ENCODE assay signal across 4 worm cellular contexts in genomic region chrX:1338906-1339673, ce11.
TF ChIP-seq lines count a peak whose summit lies in the region.

No protein-coding gene starts in this region.

TF ChIP-seq in whole organism, L1 larva, 84 proteins besides CTCF, POLR2A, EP300 and RAD21 (continued from another document):
- TF ChIP-seq snu-23 (GFP tag; optimal IDR thresholded peaks at IDR 0.05; lab: Kevin White, UChicago), result peak; percentile 67
- no peak for TF ChIP-seq grh-1 (GFP tag; IDR thresholded peaks at IDR 0.05; lab: Robert Waterston, UW)
- no peak for TF ChIP-seq fos-1 (tag; optimal IDR thresholded peaks at IDR 0.05; lab: Kevin White, UChicago)
- TF ChIP-seq C16A3.4 (tag; optimal IDR thresholded peaks at IDR 0.05; lab: Kevin White, UChicago), result peak; percentile 19
- peak; percentile 13 for TF ChIP-seq nhr-71 (tag; optimal IDR thresholded peaks at IDR 0.05; lab: Kevin White, UChicago)
- TF ChIP-seq pag-3 (tag; optimal IDR thresholded peaks at IDR 0.05; lab: Kevin White, UChicago; ENCODE audit: borderline replicate concordance, insufficient read depth), result no peak
- TF ChIP-seq nhr-90 (tag; optimal IDR thresholded peaks at IDR 0.05; lab: Kevin White, UChicago; ENCODE audit: poor library complexity), result peak; percentile 51
- TF ChIP-seq nhr-76 (tag; optimal IDR thresholded peaks at IDR 0.05; lab: Kevin White, UChicago), result no peak
- TF ChIP-seq lsy-2 (tag; optimal IDR thresholded peaks at IDR 0.05; lab: Kevin White, UChicago), result peak in 1 of 2 experiments; percentile 27
- peak; percentile 61 for TF ChIP-seq skn-1 (tag; optimal IDR thresholded peaks at IDR 0.05; lab: Kevin White, UChicago)
- TF ChIP-seq dsc-1 (tag; optimal IDR thresholded peaks at IDR 0.05; lab: Kevin White, UChicago), result peak; percentile 50
- no peak for TF ChIP-seq snpc-4 (tag; optimal IDR thresholded peaks at IDR 0.05; lab: Kevin White, UChicago)
- TF ChIP-seq fkh-8 (tag; optimal IDR thresholded peaks at IDR 0.05; lab: Kevin White, UChicago), result no peak
- peak; percentile 20 for TF ChIP-seq mep-1 (tag; optimal IDR thresholded peaks at IDR 0.05; lab: Kevin White, UChicago)
- no peak for TF ChIP-seq ztf-4 (tag; optimal IDR thresholded peaks at IDR 0.05; lab: Kevin White, UChicago)

TF ChIP-seq in whole organism, L2 larva, 48 proteins besides CTCF, POLR2A, EP300 and RAD21 (continued from another document):
- TF ChIP-seq nhr-23 (tag; optimal IDR thresholded peaks at IDR 0.05; lab: Kevin White, UChicago) (no peak), zag-1 (tag; optimal IDR thresholded peaks at IDR 0.05; lab: Kevin White, UChicago) (no peak), elt-3 (tag; optimal IDR thresholded peaks at IDR 0.05; lab: Kevin White, UChicago) (no peak), gmeb-1 (tag; optimal IDR thresholded peaks at IDR 0.05; lab: Kevin White, UChicago) (peak; percentile 27), nhr-129 (tag; optimal IDR thresholded peaks at IDR 0.05; lab: Kevin White, UChicago) (peak; percentile 17), skn-1 (tag; optimal IDR thresholded peaks at IDR 0.05; lab: Kevin White, UChicago) (no peak), fos-1 (tag; optimal IDR thresholded peaks at IDR 0.05; lab: Kevin White, UChicago) (no peak), C34F6.9 (tag; optimal IDR thresholded peaks at IDR 0.05; lab: Kevin White, UChicago) (peak; percentile 38)

TF ChIP-seq in whole organism, L3 larva, 47 proteins besides CTCF, POLR2A, EP300 and RAD21 (continued from another document):
- no peak for TF ChIP-seq snpc-4 (tag; optimal IDR thresholded peaks at IDR 0.05; lab: Kevin White, UChicago)
- TF ChIP-seq fos-1 (tag; optimal IDR thresholded peaks at IDR 0.05; lab: Kevin White, UChicago), result no peak
- peak; percentile 52 for TF ChIP-seq nhr-43 (tag; optimal IDR thresholded peaks at IDR 0.05; lab: Kevin White, UChicago; ENCODE audit: poor library complexity, severe bottlenecking)
- no peak for TF ChIP-seq daf-12 (tag; optimal IDR thresholded peaks at IDR 0.05; lab: Kevin White, UChicago)
- no peak for TF ChIP-seq fkh-2 (tag; optimal IDR thresholded peaks at IDR 0.05; lab: Kevin White, UChicago)
- peak; percentile 45 for TF ChIP-seq nhr-25 (tag; optimal IDR thresholded peaks at IDR 0.05; lab: Kevin White, UChicago)

TF ChIP-seq in whole organism, L4 larva, 104 proteins besides CTCF, POLR2A, EP300 and RAD21 (continued from another document):
- TF ChIP-seq madf-5 (GFP tag; IDR thresholded peaks at IDR 0.05; lab: Robert Waterston, UW), result no peak
- TF ChIP-seq nhr-41 (GFP tag; IDR thresholded peaks at IDR 0.05; lab: Robert Waterston, UW), result no peak
- TF ChIP-seq F26F4.8 (GFP tag; conservative IDR thresholded peaks at IDR 0.05; lab: Robert Waterston, UW), result no peak
- TF ChIP-seq attf-4 (tag; optimal IDR thresholded peaks at IDR 0.05; lab: Kevin White, UChicago), result no peak
- TF ChIP-seq zip-11 (GFP tag; IDR thresholded peaks at IDR 0.05; lab: Robert Waterston, UW), result no peak
- no peak for TF ChIP-seq nhr-76 (tag; optimal IDR thresholded peaks at IDR 0.05; lab: Kevin White, UChicago)
- 0 out of 2 replicates have a peak, but pooled peaks have one; percentile 11 for TF ChIP-seq lin-38 (GFP tag; IDR thresholded peaks at IDR 0.05; lab: Robert Waterston, UW)
- TF ChIP-seq nhr-11 (tag; optimal IDR thresholded peaks at IDR 0.05; lab: Kevin White, UChicago), result no peak
- no peak for TF ChIP-seq ztf-11 (tag; optimal IDR thresholded peaks at IDR 0.05; lab: Kevin White, UChicago)
- TF ChIP-seq unc-39 (tag; optimal IDR thresholded peaks at IDR 0.05; lab: Kevin White, UChicago), result no peak
- TF ChIP-seq T26A8.4 (GFP tag; IDR thresholded peaks at IDR 0.05; lab: Robert Waterston, UW), result 0 out of 2 replicates have a peak, but pooled peaks have one; percentile 26
- peak; percentile 19 for TF ChIP-seq dve-1 (tag; optimal IDR thresholded peaks at IDR 0.05; lab: Kevin White, UChicago; ENCODE audit: insufficient read depth)
- TF ChIP-seq nhr-77 (tag; optimal IDR thresholded peaks at IDR 0.05; lab: Kevin White, UChicago), result no peak
- TF ChIP-seq fkh-10 (GFP tag; optimal IDR thresholded peaks at IDR 0.05; lab: Kevin White, UChicago), result no peak
- no peak for TF ChIP-seq madf-9 (GFP tag; conservative IDR thresholded peaks at IDR 0.05; lab: Robert Waterston, UW)
- no peak for TF ChIP-seq egl-43 (GFP tag; IDR thresholded peaks at IDR 0.05; lab: Robert Waterston, UW)
- TF ChIP-seq zag-1 (tag; optimal IDR thresholded peaks at IDR 0.05; lab: Kevin White, UChicago), result no peak
- no peak for TF ChIP-seq mxl-3 (GFP tag; optimal IDR thresholded peaks at IDR 0.05; lab: Kevin White, UChicago)
- TF ChIP-seq lin-29 (GFP tag; IDR thresholded peaks at IDR 0.05; lab: Robert Waterston, UW), result no peak
- no peak for TF ChIP-seq pha-4 (GFP tag; IDR thresholded peaks at IDR 0.05; lab: Robert Waterston, UW)
- TF ChIP-seq pha-4 (tag; optimal IDR thresholded peaks at IDR 0.05; lab: Kevin White, UChicago), result no peak
- TF ChIP-seq hmg-1.1 (GFP tag; IDR thresholded peaks at IDR 0.05; lab: Robert Waterston, UW), result 0 out of 2 replicates have a peak, but pooled peaks have one; percentile 21
- no peak for TF ChIP-seq nhr-28 (tag; optimal IDR thresholded peaks at IDR 0.05; lab: Kevin White, UChicago)
- no peak for TF ChIP-seq lin-15B (tag; optimal IDR thresholded peaks at IDR 0.05; lab: Kevin White, UChicago)
- TF ChIP-seq F10B5.3 (tag; optimal IDR thresholded peaks at IDR 0.05; lab: Kevin White, UChicago), result peak; percentile 62
- no peak for TF ChIP-seq daf-8 (GFP tag; IDR thresholded peaks at IDR 0.05; lab: Robert Waterston, UW)
- TF ChIP-seq nhr-6 (tag; optimal IDR thresholded peaks at IDR 0.05; lab: Kevin White, UChicago), result no peak
- peak; percentile 15 for TF ChIP-seq rbr-2 (tag; optimal IDR thresholded peaks at IDR 0.05; lab: Kevin White, UChicago)
- TF ChIP-seq F49E8.2 (tag; optimal IDR thresholded peaks at IDR 0.05; lab: Kevin White, UChicago; ENCODE audit: borderline replicate concordance), result no peak
- no peak for TF ChIP-seq zip-2 (tag; optimal IDR thresholded peaks at IDR 0.05; lab: Kevin White, UChicago)
- no peak for TF ChIP-seq mxl-2 (GFP tag; conservative IDR thresholded peaks at IDR 0.05; lab: Robert Waterston, UW)
- no peak for TF ChIP-seq F44E2.7 (GFP tag; IDR thresholded peaks at IDR 0.05; lab: Robert Waterston, UW)
- TF ChIP-seq aha-1 (tag; lab: Kevin White, UChicago), result no peak
- TF ChIP-seq snpc-1.2 (GFP tag; IDR thresholded peaks at IDR 0.05; lab: Robert Waterston, UW), result no peak
- TF ChIP-seq hlh-11 (tag; optimal IDR thresholded peaks at IDR 0.05; lab: Kevin White, UChicago), result no peak
- TF ChIP-seq egl-27 (tag; optimal IDR thresholded peaks at IDR 0.05; lab: Kevin White, UChicago), result no peak
- TF ChIP-seq Y75B8A.6 (GFP tag; IDR thresholded peaks at IDR 0.05; lab: Robert Waterston, UW), result no peak
- TF ChIP-seq dpl-1 (GFP tag; optimal IDR thresholded peaks at IDR 0.05; lab: Kevin White, UChicago), result no peak
- TF ChIP-seq T20F7.1 (GFP tag; optimal IDR thresholded peaks at IDR 0.05; lab: Kevin White, UChicago), result no peak
- TF ChIP-seq lim-7 (GFP tag; IDR thresholded peaks at IDR 0.05; lab: Robert Waterston, UW), result no peak
- no peak for TF ChIP-seq mdt-29 (GFP tag; IDR thresholded peaks at IDR 0.05; lab: Robert Waterston, UW)
- no peak for TF ChIP-seq unc-62 (GFP tag; optimal IDR thresholded peaks at IDR 0.05 in 1 of 2; lab: Kevin White, UChicago)
- no peak for TF ChIP-seq unc-62 (tag; optimal IDR thresholded peaks at IDR 0.05; lab: Kevin White, UChicago)
- TF ChIP-seq lin-13 (GFP tag; optimal IDR thresholded peaks at IDR 0.05; lab: Kevin White, UChicago), result no peak
- TF ChIP-seq R02D3.7 (tag; optimal IDR thresholded peaks at IDR 0.05; lab: Kevin White, UChicago), result no peak
- peak; percentile 72 for TF ChIP-seq duxl-1 (tag; optimal IDR thresholded peaks at IDR 0.05; lab: Kevin White, UChicago; ENCODE audit: poor library complexity)
- TF ChIP-seq hlh-30 (tag; optimal IDR thresholded peaks at IDR 0.05; lab: Kevin White, UChicago; ENCODE audit: insufficient read depth), result no peak
- TF ChIP-seq D1046.2 (GFP tag; IDR thresholded peaks at IDR 0.05; lab: Robert Waterston, UW), result no peak
- TF ChIP-seq snpc-4 (tag; optimal IDR thresholded peaks at IDR 0.05; lab: Kevin White, UChicago), result no peak
- no peak for TF ChIP-seq ceh-82 (tag; optimal IDR thresholded peaks at IDR 0.05; lab: Kevin White, UChicago)
- no peak for TF ChIP-seq nhr-25 (tag; optimal IDR thresholded peaks at IDR 0.05; lab: Kevin White, UChicago; ENCODE audit: borderline replicate concordance, insufficient read depth)
- no peak for TF ChIP-seq hif-1 (tag; optimal IDR thresholded peaks at IDR 0.05; lab: Kevin White, UChicago)
- no peak for TF ChIP-seq Y105C5A.15 (GFP tag; IDR thresholded peaks at IDR 0.05; lab: Robert Waterston, UW)
- TF ChIP-seq daf-16 (GFP tag; optimal IDR thresholded peaks at IDR 0.05; lab: Kevin White, UChicago), result no peak
- TF ChIP-seq daf-16 (tag; optimal IDR thresholded peaks at IDR 0.05; lab: Kevin White, UChicago), result no peak
- TF ChIP-seq dmd-9 (GFP tag; IDR thresholded peaks at IDR 0.05; lab: Robert Waterston, UW), result no peak
- no peak for TF ChIP-seq ceh-28 (tag; optimal IDR thresholded peaks at IDR 0.05; lab: Kevin White, UChicago)
- TF ChIP-seq saeg-2 (GFP tag; IDR thresholded peaks at IDR 0.05; lab: Robert Waterston, UW), result no peak
- peak; percentile 51 for TF ChIP-seq mep-1 (tag; optimal IDR thresholded peaks at IDR 0.05; lab: Kevin White, UChicago)
- peak; percentile 39 for TF ChIP-seq nhr-102 (tag; optimal IDR thresholded peaks at IDR 0.05; lab: Kevin White, UChicago)
- peak; percentile 19 for TF ChIP-seq jun-1 (tag; optimal IDR thresholded peaks at IDR 0.05; lab: Kevin White, UChicago)
- no peak for TF ChIP-seq dmd-6 (GFP tag; IDR thresholded peaks at IDR 0.05; lab: Robert Waterston, UW)
- no peak for TF ChIP-seq vab-7 (GFP tag; IDR thresholded peaks at IDR 0.05; lab: Robert Waterston, UW)
- TF ChIP-seq nhr-10 (tag; optimal IDR thresholded peaks at IDR 0.05; lab: Kevin White, UChicago), result no peak
- no peak for TF ChIP-seq ceh-20 (GFP tag; IDR thresholded peaks at IDR 0.05; lab: Robert Waterston, UW)
- TF ChIP-seq sdz-12 (GFP tag; optimal IDR thresholded peaks at IDR 0.05; lab: Kevin White, UChicago), result no peak
- no peak for TF ChIP-seq php-3 (GFP tag; IDR thresholded peaks at IDR 0.05; lab: Robert Waterston, UW)
- no peak for TF ChIP-seq zfp-2 (tag; optimal IDR thresholded peaks at IDR 0.05; lab: Kevin White, UChicago)
- TF ChIP-seq daf-12 (tag; optimal IDR thresholded peaks at IDR 0.05; lab: Kevin White, UChicago), result no peak
- no peak for TF ChIP-seq ceh-44 (GFP tag; IDR thresholded peaks at IDR 0.05; lab: Robert Waterston, UW)
- TF ChIP-seq Y5F2A.4 (GFP tag; optimal IDR thresholded peaks at IDR 0.05; lab: Kevin White, UChicago), result no peak
- no peak for TF ChIP-seq arid-1 (GFP tag; conservative IDR thresholded peaks at IDR 0.05; lab: Robert Waterston, UW)
- peak in 1 of 2 experiments; percentile 35 for TF ChIP-seq lsy-2 (tag; optimal IDR thresholded peaks at IDR 0.05; lab: Kevin White, UChicago)
- no peak for TF ChIP-seq lin-39 (tag; optimal IDR thresholded peaks at IDR 0.05; lab: Kevin White, UChicago)
- TF ChIP-seq lir-3 (tag; optimal IDR thresholded peaks at IDR 0.05; lab: Kevin White, UChicago), result no peak
- TF ChIP-seq daf-19 (GFP tag; conservative IDR thresholded peaks at IDR 0.05; lab: Robert Waterston, UW), result no peak
- TF ChIP-seq ctbp-1 (GFP tag; IDR thresholded peaks at IDR 0.05; lab: Robert Waterston, UW), result no peak
